Fruit fly (Drosophila melanogaster): ENCODE data around the gene Pgant8.

- TF ChIP-seq CG14711 (tag; optimal IDR thresholded peaks at IDR 0.05) (no peak), Hr96 (GFP tag; optimal IDR thresholded peaks at IDR 0.05) (no peak), toe (GFP tag; optimal IDR thresholded peaks at IDR 0.05) (no peak), CG7045 (GFP tag; optimal IDR thresholded peaks at IDR 0.05) (no peak), cic (GFP tag; optimal IDR thresholded peaks at IDR 0.05) (no peak), CG5204 (GFP tag; optimal IDR thresholded peaks at IDR 0.05) (no peak), kay (GFP tag; ENCODE audit: borderline replicate concordance) (no peak), pad (GFP tag; optimal IDR thresholded peaks at IDR 0.05) (no peak)
Observed at dm6 chr3L:15641590-15642019, 42.1 kb upstream of the Pgant8 start.
